Worm (Caenorhabditis elegans) whole organism, L1 larva: ENCODE data around the gene sri-50.
"Not testable (repeated sequence)": the region's sequence is repeated elsewhere in the genome, so short reads cannot be mapped to it uniquely, and the experiment has no call there.

Experiments used
- F16B12.6 ChIP-seq: fragments of 150-350 bp; optimal IDR thresholded peaks from 2 replicates; lab custom pipeline; 2014; ENCODE audit warnings: missing biosample characterization, missing genetic modification characterization
- Y116A8C.19 ChIP-seq: sonication (generic microtip); optimal IDR thresholded peaks from 2 replicates; lab custom pipeline; 2016; ENCODE audit warnings: missing compliant biosample characterization, missing genetic modification characterization, borderline replicate concordance
- ama-1 ChIP-seq: fragments of 150-350 bp; optimal IDR thresholded peaks from 2 replicates; lab custom pipeline; 2014
- ceh-82 ChIP-seq, 3 experiments: fragments of 150-350 bp in 1 of 3; sonication (generic microtip) in 2 of 3; optimal IDR thresholded peaks; 2 replicates each; lab custom pipeline; 2014 to 2017; ENCODE audit warnings: missing biosample characterization in 3 of 3, missing genetic modification characterization in 3 of 3
- ceh-90 ChIP-seq: sonication (generic microtip); optimal IDR thresholded peaks from 2 replicates; lab custom pipeline; 2016; ENCODE audit warnings: missing genetic modification characterization, missing compliant biosample characterization
- ces-1 ChIP-seq: fragments of 150-350 bp; optimal IDR thresholded peaks from 2 replicates; lab custom pipeline; 2014; ENCODE audit warnings: missing biosample characterization, missing genetic modification reagents, missing genetic modification characterization
- dsc-1 ChIP-seq: sonication (generic microtip); optimal IDR thresholded peaks from 2 replicates; lab custom pipeline; 2016; ENCODE audit warnings: mild to moderate bottlenecking, missing genetic modification characterization, missing compliant biosample characterization
- efl-1 ChIP-seq, 4 experiments: fragments of 150-350 bp; optimal IDR thresholded peaks in 3 of 4; peaks in 1 of 4; 1 replicate in 1 of 4; 2 replicates in 3 of 4; lab custom pipeline; 2014; ENCODE audit warnings: missing biosample characterization in 2 of 4, missing genetic modification characterization in 2 of 4, missing genetic modification reagents in 2 of 4
- elt-3 ChIP-seq, 6 experiments: fragments of 150-350 bp in 1 of 6; sonication (generic microtip); optimal IDR thresholded peaks; 2 replicates each; lab custom pipeline; 2017 to 2018; ENCODE audit warnings: missing biosample characterization in 6 of 6, missing genetic modification characterization in 6 of 6, inconsistent platforms in 1 of 6
- ets-5 ChIP-seq: fragments of 200-800 bp; sonication (Bioruptor generic); IDR thresholded peaks from 2 replicates; pipeline ENCODE4 v1.3.6; 2022; ENCODE audit warnings: missing genetic modification characterization, missing compliant biosample characterization
- fkh-8 ChIP-seq: sonication (generic microtip); optimal IDR thresholded peaks from 2 replicates; lab custom pipeline; 2016; ENCODE audit warnings: mild to moderate bottlenecking, missing genetic modification characterization, missing compliant biosample characterization
- fos-1 ChIP-seq: fragments of 150-350 bp; optimal IDR thresholded peaks from 2 replicates; lab custom pipeline; 2014; ENCODE audit warnings: missing biosample characterization, missing genetic modification characterization
- grh-1 ChIP-seq: fragments of 200-800 bp; sonication (Bioruptor generic); IDR thresholded peaks from 2 replicates; pipeline ENCODE4 v1.3.6; 2022; ENCODE audit warnings: missing genetic modification reagents, missing genetic modification characterization, missing compliant biosample characterization
- lin-13 ChIP-seq: fragments of 150-350 bp; optimal IDR thresholded peaks from 2 replicates; lab custom pipeline; 2014; ENCODE audit warnings: missing biosample characterization, missing genetic modification reagents, missing genetic modification characterization
- lin-15B ChIP-seq: fragments of 150-350 bp; sonication (generic microtip); optimal IDR thresholded peaks from 3 replicates; lab custom pipeline; 2014; ENCODE audit warnings: missing biosample characterization, missing genetic modification characterization
- lir-3 ChIP-seq: sonication (generic microtip); optimal IDR thresholded peaks from 2 replicates; lab custom pipeline; 2016; ENCODE audit warnings: mild to moderate bottlenecking, missing genetic modification characterization, moderate library complexity, missing compliant biosample characterization; ENCODE audit not compliant: poor library complexity
- lsy-2 ChIP-seq, 2 experiments: fragments of 150-350 bp; optimal IDR thresholded peaks; 2 replicates each; lab custom pipeline; 2014; ENCODE audit warnings: missing biosample characterization in 2 of 2, missing genetic modification characterization in 2 of 2
- mdl-1 ChIP-seq, 2 experiments: fragments of 150-350 bp; optimal IDR thresholded peaks; 2 replicates each; lab custom pipeline; 2014 to 2017; ENCODE audit warnings: missing biosample characterization in 2 of 2, missing genetic modification characterization in 2 of 2, inconsistent platforms in 1 of 2
- mef-2 ChIP-seq: fragments of 150-350 bp; optimal IDR thresholded peaks from 2 replicates; lab custom pipeline; 2014; ENCODE audit warnings: missing biosample characterization, missing genetic modification characterization
- mep-1 ChIP-seq: fragments of 150-350 bp; optimal IDR thresholded peaks from 2 replicates; lab custom pipeline; 2014; ENCODE audit warnings: missing biosample characterization, missing genetic modification characterization
- nhr-11 ChIP-seq: fragments of 150-350 bp; optimal IDR thresholded peaks from 2 replicates; lab custom pipeline; 2014; ENCODE audit warnings: missing biosample characterization, missing genetic modification characterization
- nhr-47 ChIP-seq: sonication (generic microtip); optimal IDR thresholded peaks from 2 replicates; lab custom pipeline; 2016; ENCODE audit warnings: mild to moderate bottlenecking, missing genetic modification characterization, moderate library complexity, missing compliant biosample characterization
- nhr-71 ChIP-seq: sonication (generic microtip); optimal IDR thresholded peaks from 2 replicates; lab custom pipeline; 2016; ENCODE audit warnings: mild to moderate bottlenecking, missing genetic modification characterization, moderate library complexity, missing compliant biosample characterization
- nhr-84 ChIP-seq: sonication (generic microtip); optimal IDR thresholded peaks from 2 replicates; lab custom pipeline; 2017; ENCODE audit warnings: missing biosample characterization, missing genetic modification characterization
- nhr-90 ChIP-seq: sonication (generic microtip); optimal IDR thresholded peaks from 2 replicates; lab custom pipeline; 2016; ENCODE audit warnings: mild to moderate bottlenecking, missing genetic modification characterization, missing compliant biosample characterization; ENCODE audit not compliant: poor library complexity
- pqm-1 ChIP-seq: sonication (generic microtip); optimal IDR thresholded peaks from 3 replicates; lab custom pipeline; 2017; ENCODE audit warnings: missing biosample characterization, missing genetic modification characterization
- rnt-1 ChIP-seq: sonication (generic microtip); optimal IDR thresholded peaks from 2 replicates; lab custom pipeline; 2016; ENCODE audit warnings: mild to moderate bottlenecking, missing genetic modification characterization, moderate library complexity, missing compliant biosample characterization
- skn-1 ChIP-seq: fragments of 150-350 bp; optimal IDR thresholded peaks from 2 replicates; lab custom pipeline; 2014; ENCODE audit warnings: missing biosample characterization, missing genetic modification characterization
- snu-23 ChIP-seq: sonication (generic microtip); optimal IDR thresholded peaks from 2 replicates; lab custom pipeline; 2016; ENCODE audit warnings: missing genetic modification characterization, missing compliant biosample characterization
- sox-4 ChIP-seq: sonication (generic microtip); optimal IDR thresholded peaks from 2 replicates; lab custom pipeline; 2016; ENCODE audit warnings: missing genetic modification characterization, missing compliant biosample characterization
- sptf-1 ChIP-seq: fragments of 150-350 bp; optimal IDR thresholded peaks from 2 replicates; lab custom pipeline; 2014; ENCODE audit warnings: missing biosample characterization, missing genetic modification characterization
- sup-37 ChIP-seq: fragments of 200-800 bp; sonication (Bioruptor generic); optimal IDR thresholded peaks from 2 replicates; lab custom pipeline; 2018; ENCODE audit warnings: mild to moderate bottlenecking, missing genetic modification characterization, missing compliant biosample characterization
- unc-130 ChIP-seq: fragments of 150-350 bp; optimal IDR thresholded peaks from 2 replicates; lab custom pipeline; 2017; ENCODE audit warnings: missing biosample characterization, missing genetic modification characterization, inconsistent platforms
- unc-62 ChIP-seq: fragments of 150-350 bp; optimal IDR thresholded peaks from 2 replicates; lab custom pipeline; 2014; ENCODE audit warnings: missing biosample characterization, missing genetic modification reagents, missing genetic modification characterization
- unc-86 ChIP-seq: sonication (generic microtip); optimal IDR thresholded peaks from 2 replicates; lab custom pipeline; 2016; ENCODE audit warnings: missing genetic modification characterization, missing compliant biosample characterization
- unc-98 ChIP-seq: fragments of 200-800 bp; sonication (Bioruptor generic); IDR thresholded peaks from 2 replicates; pipeline ENCODE4 v1.3.6; 2022; ENCODE audit warnings: missing genetic modification characterization, missing compliant biosample characterization
- ztf-4 ChIP-seq: fragments of 150-350 bp; optimal IDR thresholded peaks from 2 replicates; lab custom pipeline; 2014; ENCODE audit warnings: missing biosample characterization, missing genetic modification characterization

sri-50 gene

ce11 chrII:3170089-3170488 is 33.4 kb upstream of the sri-50 start, which contains the start of gene fbxc-55:
Gene fbxc-55 (minus strand): TSS chrII:3170189.
- TF ChIP-seq unc-62 (GFP tag; lab: Kevin White, UChicago) (no peak), nhr-84 (tag; lab: Kevin White, UChicago) (no peak), lir-3 (no peak), unc-130 (tag; lab: Kevin White, UChicago) (no peak), ets-5 (GFP tag; lab: Robert Waterston, UW) (no peak), lin-13 (GFP tag; lab: Kevin White, UChicago) (no peak), unc-86 (tag; lab: Kevin White, UChicago) (no peak), pqm-1 (tag; lab: Kevin White, UChicago) (no peak), unc-98 (GFP tag; lab: Robert Waterston, UW) (no peak), efl-1 (optimal IDR thresholded peaks at IDR 0.05; lab: Kevin White, UChicago) (no peak), efl-1 (GFP tag; optimal IDR thresholded peaks at IDR 0.05 in 1 of 2; lab: Kevin White, UChicago) (no peak), F16B12.6 (tag; lab: Kevin White, UChicago) (no peak), elt-3 (tag; optimal IDR thresholded peaks at IDR 0.05; lab: Kevin White, UChicago) (no peak), grh-1 (no peak), ceh-82 (tag; optimal IDR thresholded peaks at IDR 0.05; lab: Kevin White, UChicago) (no peak), mef-2 (tag; lab: Kevin White, UChicago) (no peak), ama-1 (no peak), ceh-90 (tag; lab: Kevin White, UChicago) (no peak), sox-4 (tag; lab: Kevin White, UChicago) (no peak)

ce11 chrII:3172176-3172575 is 31.3 kb upstream of the sri-50 start, which contains the start of gene Y27F2A.10:
Gene Y27F2A.10 (minus strand): TSS chrII:3172276.
- TF ChIP-seq unc-62 (GFP tag; lab: Kevin White, UChicago) (no peak), lsy-2 (tag; optimal IDR thresholded peaks at IDR 0.05; lab: Kevin White, UChicago) (no peak), sptf-1 (no peak), grh-1 (no peak), lin-15B (no peak), unc-86 (tag; lab: Kevin White, UChicago) (no peak), dsc-1 (tag; lab: Kevin White, UChicago) (no peak)

- not testable (repeated sequence) for TF ChIP-seq nhr-11 (tag; lab: Kevin White, UChicago); fos-1; unc-86 (tag; lab: Kevin White, UChicago)
Observed at ce11 chrII:3177663-3178062, 25.9 kb upstream of the sri-50 start, which contains the start of gene sri-40. Gene sri-40 (plus strand): TSS chrII:3177963.

DNA sequence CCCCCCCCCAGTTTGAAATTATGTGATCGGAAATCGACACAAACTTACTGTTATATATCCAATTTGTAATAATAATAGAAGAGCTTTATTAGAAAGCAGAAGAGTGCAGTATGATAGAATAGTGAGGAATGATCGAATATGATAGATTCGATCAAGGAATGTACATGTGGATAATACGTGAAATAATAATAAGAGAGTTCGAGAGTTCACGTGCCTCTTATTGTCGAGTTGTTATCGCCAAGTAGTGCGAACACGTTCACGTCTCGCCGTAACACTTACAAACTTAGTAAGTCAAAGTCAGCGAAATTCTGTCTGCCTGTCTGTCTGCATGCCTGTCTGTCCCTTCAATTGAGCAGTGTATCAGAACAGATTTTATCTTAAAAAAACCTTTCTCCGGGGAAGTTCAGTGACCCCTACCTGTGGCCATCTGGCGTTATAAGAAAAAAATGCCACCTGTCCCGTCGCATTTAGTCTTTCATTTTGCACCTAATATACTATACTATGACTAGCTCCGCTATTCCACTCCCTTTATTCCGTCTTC is 20.1 kb upstream of the sri-50 start, which contains the start of the genes Y27F2A.6 and Y27F2A.8:
Gene Y27F2A.6 (minus strand): TSS at position 101 of the 541 bp plus-strand sequence.
Gene Y27F2A.8 (plus strand): TSS at position 491 of the 541 bp plus-strand sequence.
- TF ChIP-seq elt-3 (tag; optimal IDR thresholded peaks at IDR 0.05; lab: Kevin White, UChicago); mep-1 (tag; lab: Kevin White, UChicago); lir-3: not testable (repeated sequence)

DNA sequence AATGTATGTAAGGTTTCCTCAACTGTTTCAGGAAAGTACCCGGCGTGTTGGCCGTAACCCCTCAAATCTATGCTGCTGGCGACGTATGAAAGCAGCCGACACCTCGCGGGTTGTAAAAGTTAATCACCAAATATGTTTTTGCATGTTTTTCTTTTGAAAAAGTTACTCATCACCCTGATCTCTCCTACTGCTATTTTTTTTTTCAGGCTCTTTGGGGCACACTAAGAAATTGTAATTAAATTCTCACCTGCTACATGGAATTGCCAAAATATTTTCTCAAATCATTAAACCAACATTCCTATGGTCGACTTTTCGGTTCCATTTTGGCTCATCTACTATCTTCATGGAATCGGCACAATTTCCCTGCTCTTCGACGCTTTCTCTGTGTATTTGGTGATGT is 18.7 kb upstream of the sri-50 start, which contains the start of gene sri-78:
Gene sri-78 (plus strand): TSS at position 301 of the 400 bp plus-strand sequence.
- not testable (repeated sequence) for TF ChIP-seq sox-4 (tag; lab: Kevin White, UChicago); nhr-90 (tag; lab: Kevin White, UChicago); lir-3

DNA sequence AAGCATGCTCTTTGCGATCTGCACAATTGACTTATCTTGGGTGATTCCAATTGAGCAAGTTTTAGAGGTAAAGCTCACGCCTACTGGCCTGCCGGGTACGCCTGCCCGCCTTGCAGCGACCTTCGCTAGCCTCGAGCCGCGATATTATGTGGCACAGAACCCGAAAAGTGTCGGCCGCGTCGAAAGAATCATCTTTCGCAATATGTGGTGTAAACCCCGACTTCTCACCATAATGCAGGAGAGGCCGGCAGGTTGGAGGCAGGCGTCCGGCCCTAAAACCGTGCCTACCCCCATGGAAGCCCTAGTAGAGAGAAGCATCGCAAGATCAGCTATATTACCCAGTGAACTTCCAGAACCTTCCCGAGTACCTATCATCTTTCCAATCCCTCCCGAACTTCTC is 17.7 kb upstream of the sri-50 start:
- TF ChIP-seq nhr-71 (tag; lab: Kevin White, UChicago) (no peak), dsc-1 (tag; lab: Kevin White, UChicago) (no peak), rnt-1 (tag; lab: Kevin White, UChicago) (no peak), nhr-47 (tag; lab: Kevin White, UChicago) (no peak), mdl-1 (tag; optimal IDR thresholded peaks at IDR 0.05; lab: Kevin White, UChicago) (no peak), ces-1 (GFP tag; lab: Kevin White, UChicago) (no peak), ztf-4 (tag; lab: Kevin White, UChicago) (no peak), sup-37 (GFP tag; lab: Kevin White, UChicago) (no peak), snu-23 (GFP tag; lab: Kevin White, UChicago) (no peak), Y116A8C.19 (no peak), skn-1 (tag; lab: Kevin White, UChicago) (no peak), fkh-8 (tag; lab: Kevin White, UChicago) (no peak), nhr-11 (tag; lab: Kevin White, UChicago) (no peak), unc-86 (tag; lab: Kevin White, UChicago) (no peak), ceh-82 (tag; optimal IDR thresholded peaks at IDR 0.05; lab: Kevin White, UChicago) (no peak)
